Fruit fly (Drosophila melanogaster) S2 (cell line): ENCODE data around the gene CG31463.

Experiments
- CG8478 ChIP-seq: fragments of >200 bp; optimal IDR thresholded peaks from 2 replicates; lab custom pipeline; 2018
- CTCF ChIP-seq, 2 experiments: fragments of >200 bp; optimal IDR thresholded peaks; 2 replicates each; lab custom pipeline; 2018

- TF ChIP-seq CG8478 (lab: Kevin White, UChicago) (no peak), CTCF (optimal IDR thresholded peaks at IDR 0.05; lab: Kevin White, UChicago) (peak in 1 of 2 experiments; percentile 16)
Measured at dm6 chr3R:8340675-8341275, 48.6 kb downstream of the CG31463 start, which contains the start of the genes COX7A and Arl2.
